Worm (Caenorhabditis elegans) whole organism, L1 larva: ENCODE results near the gene F37B4.15.

Experiments used
- lin-13 ChIP-seq: fragments of 150-350 bp; optimal IDR thresholded peaks from 2 replicates; lab custom pipeline; 2014; ENCODE audit warnings: missing biosample characterization, missing genetic modification reagents, missing genetic modification characterization
- nhr-11 ChIP-seq: fragments of 150-350 bp; optimal IDR thresholded peaks from 2 replicates; lab custom pipeline; 2014; ENCODE audit warnings: missing biosample characterization, missing genetic modification characterization

ce11 chrV:2892976-2893375, 949 bp downstream of the F37B4.15 start, which contains the start of gene srh-127:
- no peak for TF ChIP-seq lin-13 (GFP tag; lab: Kevin White, UChicago)
- TF ChIP-seq nhr-11 (tag; lab: Kevin White, UChicago) = no peak
